Worm (Caenorhabditis elegans): ENCODE measurements around the gene btf-1.

Gene btf-1

ce11 chrII:13245076-13245475 lies 45.1 kb downstream of the btf-1 start, which contains the start of gene F15D4.5:
TSS of gene F15D4.5 (plus strand) at chrII:13245376.
- no peak for TF ChIP-seq nhr-43 (tag; optimal IDR thresholded peaks at IDR 0.05; ENCODE audit: poor library complexity, severe bottlenecking)
- no peak for TF ChIP-seq snpc-4 (tag; optimal IDR thresholded peaks at IDR 0.05)
- TF ChIP-seq skn-1 (tag; optimal IDR thresholded peaks at IDR 0.05), result no peak
- TF ChIP-seq aly-2 (tag; optimal IDR thresholded peaks at IDR 0.05), result no peak
- no peak for TF ChIP-seq ceh-16 (tag; optimal IDR thresholded peaks at IDR 0.05)
- TF ChIP-seq jun-1 (tag; optimal IDR thresholded peaks at IDR 0.05), result no peak
- TF ChIP-seq fos-1 (tag; optimal IDR thresholded peaks at IDR 0.05), result no peak
- TF ChIP-seq ceh-9 (tag; optimal IDR thresholded peaks at IDR 0.05), result no peak
- TF ChIP-seq fkh-2 (tag; optimal IDR thresholded peaks at IDR 0.05), result no peak
- TF ChIP-seq elt-3 (tag; optimal IDR thresholded peaks at IDR 0.05), result no peak
- TF ChIP-seq pha-4 (tag; optimal IDR thresholded peaks at IDR 0.05), result no peak
- TF ChIP-seq nhr-77 (tag; optimal IDR thresholded peaks at IDR 0.05), result no peak
- TF ChIP-seq eor-1 (tag; optimal IDR thresholded peaks at IDR 0.05), result no peak

ce11 chrII:13248886-13249285 lies 48.9 kb downstream of the btf-1 start, which contains the start of gene F15D4.6:
TSS of gene F15D4.6 (plus strand) at chrII:13249186.
- no peak for TF ChIP-seq eor-1 (tag; optimal IDR thresholded peaks at IDR 0.05)
- no peak for TF ChIP-seq ceh-16 (tag; optimal IDR thresholded peaks at IDR 0.05)
- no peak for TF ChIP-seq fos-1 (tag; optimal IDR thresholded peaks at IDR 0.05)
- TF ChIP-seq nhr-67 (tag; optimal IDR thresholded peaks at IDR 0.05), result no peak
- no peak for TF ChIP-seq ceh-28 (tag; optimal IDR thresholded peaks at IDR 0.05)
- no peak for TF ChIP-seq daf-12 (tag; optimal IDR thresholded peaks at IDR 0.05)
- no peak for TF ChIP-seq elt-1 (tag; optimal IDR thresholded peaks at IDR 0.05)
- TF ChIP-seq ztf-4 (tag; optimal IDR thresholded peaks at IDR 0.05), result no peak
- no peak for TF ChIP-seq unc-62 (GFP tag; optimal IDR thresholded peaks at IDR 0.05)
- no peak for TF ChIP-seq aly-2 (tag; optimal IDR thresholded peaks at IDR 0.05)
- TF ChIP-seq egl-27 (tag; optimal IDR thresholded peaks at IDR 0.05), result no peak
- TF ChIP-seq nhr-76 (tag; optimal IDR thresholded peaks at IDR 0.05), result no peak
- TF ChIP-seq lin-39 (tag; optimal IDR thresholded peaks at IDR 0.05), result no peak
- TF ChIP-seq nhr-23 (tag; optimal IDR thresholded peaks at IDR 0.05), result no peak
- no peak for TF ChIP-seq snpc-4 (tag; optimal IDR thresholded peaks at IDR 0.05)
- TF ChIP-seq fkh-10 (GFP tag; optimal IDR thresholded peaks at IDR 0.05), result no peak
- no peak for TF ChIP-seq unc-39 (tag; optimal IDR thresholded peaks at IDR 0.05)
- no peak for TF ChIP-seq lsy-12 (tag; optimal IDR thresholded peaks at IDR 0.05)
- TF ChIP-seq nhr-77 (tag; optimal IDR thresholded peaks at IDR 0.05), result no peak

- TF ChIP-seq nhr-23 (tag; optimal IDR thresholded peaks at IDR 0.05) (no peak), sea-2 (GFP tag; optimal IDR thresholded peaks at IDR 0.05) (no peak), fkh-2 (tag; optimal IDR thresholded peaks at IDR 0.05) (no peak), nhr-43 (tag; optimal IDR thresholded peaks at IDR 0.05; ENCODE audit: poor library complexity, severe bottlenecking) (no peak), elt-1 (tag; optimal IDR thresholded peaks at IDR 0.05) (no peak), eor-1 (tag; optimal IDR thresholded peaks at IDR 0.05) (no peak), daf-12 (tag; optimal IDR thresholded peaks at IDR 0.05) (no peak), zag-1 (tag; optimal IDR thresholded peaks at IDR 0.05) (no peak), hmg-11 (tag; optimal IDR thresholded peaks at IDR 0.05) (no peak), ZK546.5 (tag; optimal IDR thresholded peaks at IDR 0.05) (no peak), mdl-1 (tag; optimal IDR thresholded peaks at IDR 0.05) (no peak)
Observed at ce11 chrII:13255291-13255690, 55.3 kb downstream of the btf-1 start.

- no peak for TF ChIP-seq tbx-2 (tag; optimal IDR thresholded peaks at IDR 0.05)
- TF ChIP-seq mdl-1 (tag; optimal IDR thresholded peaks at IDR 0.05), result no peak
- TF ChIP-seq nhr-237 (tag; optimal IDR thresholded peaks at IDR 0.05), result no peak
- no peak for TF ChIP-seq ceh-16 (tag; optimal IDR thresholded peaks at IDR 0.05)
- TF ChIP-seq skn-1 (tag; optimal IDR thresholded peaks at IDR 0.05), result no peak
- no peak for TF ChIP-seq sea-2 (GFP tag; optimal IDR thresholded peaks at IDR 0.05)
- no peak for TF ChIP-seq lin-15B (tag; optimal IDR thresholded peaks at IDR 0.05)
- TF ChIP-seq nhr-23 (tag; optimal IDR thresholded peaks at IDR 0.05), result no peak
- TF ChIP-seq elt-3 (tag; optimal IDR thresholded peaks at IDR 0.05), result no peak
- TF ChIP-seq eor-1 (tag; optimal IDR thresholded peaks at IDR 0.05), result no peak
- TF ChIP-seq mml-1 (tag; optimal IDR thresholded peaks at IDR 0.05), result no peak
- no peak for TF ChIP-seq nfya-1 (tag; optimal IDR thresholded peaks at IDR 0.05; ENCODE audit: insufficient read depth)
Observed at ce11 chrII:13260540-13260939, 60.6 kb downstream of the btf-1 start.

Measured in whole organism, L3 larva.